Worm (Caenorhabditis elegans) whole organism, L4 larva: ENCODE results near the gene fbxa-81.

Experiments
- D1046.2 ChIP-seq: fragments of 200-800 bp; sonication (Bioruptor generic); IDR thresholded peaks from 2 replicates; pipeline ENCODE4 v1.3.6; 2022; ENCODE audit warnings: missing genetic modification characterization, missing compliant biosample characterization
- F37D6.2 ChIP-seq: sonication (generic microtip); optimal IDR thresholded peaks from 2 replicates; lab custom pipeline; 2016; ENCODE audit warnings: mild to moderate bottlenecking, missing genetic modification characterization, missing compliant biosample characterization
- F44E2.7 ChIP-seq: fragments of 200-800 bp; sonication (Bioruptor generic); IDR thresholded peaks from 2 replicates; pipeline ENCODE4 v2.1.2; 2022; ENCODE audit warnings: missing genetic modification characterization, missing compliant biosample characterization
- T20F7.1 ChIP-seq: fragments of 200-800 bp; sonication (Bioruptor generic); optimal IDR thresholded peaks from 2 replicates; lab custom pipeline; 2018; ENCODE audit warnings: mild to moderate bottlenecking, missing genetic modification characterization, missing compliant biosample characterization
- Y5F2A.4 ChIP-seq: fragments of 200-800 bp; sonication (Bioruptor generic); optimal IDR thresholded peaks from 2 replicates; lab custom pipeline; 2018; ENCODE audit warnings: mild to moderate bottlenecking, missing genetic modification characterization, missing compliant biosample characterization
- Y75B8A.6 ChIP-seq: fragments of 200-800 bp; sonication (Bioruptor generic); IDR thresholded peaks from 2 replicates; pipeline ENCODE4 v1.3.6; 2022; ENCODE audit warnings: missing genetic modification reagents, missing genetic modification characterization, missing compliant biosample characterization
- ZK546.5 ChIP-seq, 2 experiments: sonication (generic microtip); optimal IDR thresholded peaks; 2 replicates each; lab custom pipeline; 2017; ENCODE audit warnings: missing biosample characterization in 2 of 2, missing genetic modification characterization in 2 of 2
- aha-1 ChIP-seq: fragments of 150-350 bp; peaks from one replicate; lab custom pipeline; 2014; ENCODE audit warnings: missing biosample characterization, missing genetic modification characterization
- ceh-20 ChIP-seq: fragments of 200-800 bp; sonication (Bioruptor generic); IDR thresholded peaks from 2 replicates; pipeline ENCODE4 v1.3.6; 2022; ENCODE audit warnings: missing genetic modification reagents, missing genetic modification characterization, missing compliant biosample characterization
- ces-1 ChIP-seq: fragments of 150-350 bp; sonication (generic microtip); optimal IDR thresholded peaks from 4 replicates; lab custom pipeline; 2014; ENCODE audit warnings: missing biosample characterization, missing genetic modification reagents, missing genetic modification characterization
- daf-16 ChIP-seq, 3 experiments: sonication (generic microtip); optimal IDR thresholded peaks; 2 replicates each; lab custom pipeline; 2016 to 2017; ENCODE audit warnings: missing genetic modification characterization in 3 of 3, missing genetic modification reagents in 3 of 3, mild to moderate bottlenecking in 2 of 3, missing compliant biosample characterization in 2 of 3, missing biosample characterization in 1 of 3, moderate library complexity in 1 of 3
- daf-19 ChIP-seq: fragments of 200-800 bp; sonication (Bioruptor generic); conservative IDR thresholded peaks from 2 replicates; pipeline ENCODE4 v1.3.6; 2022; ENCODE audit warnings: missing genetic modification characterization, missing compliant biosample characterization
- dve-1 ChIP-seq: sonication (generic microtip); optimal IDR thresholded peaks from 2 replicates; lab custom pipeline; 2017; ENCODE audit warnings: antibody characterized with exemption, mild to moderate bottlenecking, missing genetic modification characterization, missing compliant biosample characterization; ENCODE audit not compliant: insufficient read depth
- egl-43 ChIP-seq: fragments of 200-800 bp; sonication (Bioruptor generic); IDR thresholded peaks from 2 replicates; pipeline ENCODE4 v1.3.6; 2022; ENCODE audit warnings: missing genetic modification reagents, missing genetic modification characterization, missing compliant biosample characterization
- fkh-10 ChIP-seq: fragments of 150-350 bp; optimal IDR thresholded peaks from 2 replicates; lab custom pipeline; 2014; ENCODE audit warnings: missing biosample characterization, missing genetic modification reagents, missing genetic modification characterization
- gei-8 ChIP-seq: fragments of 200-800 bp; sonication (Bioruptor generic); optimal IDR thresholded peaks from 2 replicates; lab custom pipeline; 2018; ENCODE audit warnings: mild to moderate bottlenecking, missing genetic modification characterization, missing compliant biosample characterization
- hif-1 ChIP-seq, 2 experiments: sonication (generic microtip); optimal IDR thresholded peaks; 2 replicates each; lab custom pipeline; 2016 to 2017; ENCODE audit warnings: missing compliant biosample characterization in 2 of 2, missing genetic modification characterization in 2 of 2, missing genetic modification reagents in 2 of 2, missing genotype in 2 of 2, mild to moderate bottlenecking in 1 of 2
- hlh-11 ChIP-seq: fragments of 200-800 bp; sonication (Bioruptor generic); optimal IDR thresholded peaks from 2 replicates; lab custom pipeline; 2018; ENCODE audit warnings: mild to moderate bottlenecking, missing genetic modification characterization, missing compliant biosample characterization
- hlh-30 ChIP-seq: sonication (generic microtip); optimal IDR thresholded peaks from 2 replicates; lab custom pipeline; 2017; ENCODE audit warnings: antibody characterized with exemption, mild to moderate bottlenecking, missing genetic modification characterization, missing compliant biosample characterization; ENCODE audit not compliant: insufficient read depth
- lin-1 ChIP-seq: fragments of 200-800 bp; sonication (Bioruptor generic); IDR thresholded peaks from 2 replicates; pipeline ENCODE4 v1.3.6; 2022; ENCODE audit warnings: missing genetic modification reagents, missing genetic modification characterization, missing compliant biosample characterization
- lin-15B ChIP-seq: fragments of 150-350 bp; sonication (generic microtip); optimal IDR thresholded peaks from 3 replicates; lab custom pipeline; 2014; ENCODE audit warnings: missing biosample characterization, missing genetic modification characterization
- lin-39 ChIP-seq: fragments of 150-350 bp; optimal IDR thresholded peaks from 2 replicates; lab custom pipeline; 2014; ENCODE audit warnings: missing biosample characterization, missing genetic modification reagents, missing genetic modification characterization
- lsy-2 ChIP-seq, 2 experiments: fragments of 150-350 bp in 1 of 2; sonication (generic microtip) in 1 of 2; optimal IDR thresholded peaks; 2 replicates each; lab custom pipeline; 2014 to 2017; ENCODE audit warnings: missing biosample characterization in 2 of 2, missing genetic modification characterization in 2 of 2
- mdl-1 ChIP-seq, 2 experiments: fragments of 150-350 bp in 1 of 2; sonication (generic microtip) in 1 of 2; optimal IDR thresholded peaks; 2 replicates each; lab custom pipeline; 2014 to 2017; ENCODE audit warnings: missing biosample characterization in 2 of 2, missing genetic modification characterization in 2 of 2
- mes-2 ChIP-seq: sonication (generic microtip); optimal IDR thresholded peaks from 2 replicates; lab custom pipeline; 2016; ENCODE audit warnings: missing genotype, mild to moderate bottlenecking, missing genetic modification characterization, missing compliant biosample characterization; ENCODE audit not compliant: poor library complexity, severe bottlenecking
- mxl-3 ChIP-seq: fragments of 200-800 bp; sonication (Bioruptor generic); optimal IDR thresholded peaks from 2 replicates; lab custom pipeline; 2018; ENCODE audit warnings: mild to moderate bottlenecking, missing genetic modification characterization, missing compliant biosample characterization
- nhr-10 ChIP-seq: fragments of 150-350 bp; optimal IDR thresholded peaks from 2 replicates; lab custom pipeline; 2014; ENCODE audit warnings: missing biosample characterization, missing genetic modification characterization
- nhr-102 ChIP-seq: sonication (generic microtip); optimal IDR thresholded peaks from 2 replicates; lab custom pipeline; 2016; ENCODE audit warnings: mild to moderate bottlenecking, missing genetic modification characterization, moderate library complexity, missing compliant biosample characterization
- nhr-28 ChIP-seq: fragments of 150-350 bp; optimal IDR thresholded peaks from 2 replicates; lab custom pipeline; 2014; ENCODE audit warnings: missing biosample characterization, missing genetic modification characterization
- nhr-48 ChIP-seq: sonication (generic microtip); optimal IDR thresholded peaks from 2 replicates; lab custom pipeline; 2016; ENCODE audit warnings: mild to moderate bottlenecking, missing genetic modification characterization, missing compliant biosample characterization
- nhr-6 ChIP-seq: fragments of 150-350 bp; optimal IDR thresholded peaks from 2 replicates; lab custom pipeline; 2014; ENCODE audit warnings: missing biosample characterization, missing genetic modification characterization
- nhr-77 ChIP-seq: fragments of 150-350 bp; optimal IDR thresholded peaks from 2 replicates; lab custom pipeline; 2014; ENCODE audit warnings: missing biosample characterization, missing genetic modification characterization
- pha-4 ChIP-seq, 2 experiments: fragments of 150-350 bp in 1 of 2; fragments of 200-800 bp in 1 of 2; sonication (Bioruptor generic) in 1 of 2; IDR thresholded peaks in 1 of 2; optimal IDR thresholded peaks in 1 of 2; 2 replicates each; pipeline versions ENCODE4 v1.3.6 to Lab custom; 2014 to 2022; ENCODE audit warnings: missing genetic modification characterization in 2 of 2, missing genetic modification reagents in 2 of 2, missing biosample characterization in 1 of 2, missing compliant biosample characterization in 1 of 2
- php-3 ChIP-seq: fragments of 200-800 bp; sonication (Bioruptor generic); IDR thresholded peaks from 2 replicates; pipeline ENCODE4 v1.3.6; 2022; ENCODE audit warnings: missing genetic modification reagents, missing genetic modification characterization, missing compliant biosample characterization
- saeg-2 ChIP-seq: fragments of 200-800 bp; sonication (Bioruptor generic); IDR thresholded peaks from 2 replicates; pipeline ENCODE4 v1.3.6; 2022; ENCODE audit warnings: missing genetic modification reagents, missing genetic modification characterization, missing compliant biosample characterization
- set-16 ChIP-seq: fragments of 200-800 bp; sonication (Bioruptor generic); IDR thresholded peaks from 2 replicates; pipeline ENCODE4 v1.3.6; 2022; ENCODE audit warnings: missing genetic modification reagents, missing genetic modification characterization, missing compliant biosample characterization
- snpc-1.2 ChIP-seq: fragments of 200-800 bp; sonication (Bioruptor generic); IDR thresholded peaks from 2 replicates; pipeline ENCODE4 v1.3.6; 2022; ENCODE audit warnings: missing genetic modification reagents, missing genetic modification characterization, missing compliant biosample characterization
- snpc-4 ChIP-seq: fragments of 150-350 bp; optimal IDR thresholded peaks from 2 replicates; lab custom pipeline; 2014; ENCODE audit warnings: missing biosample characterization, missing genetic modification characterization
- tag-97 ChIP-seq: fragments of 200-800 bp; sonication (Bioruptor generic); IDR thresholded peaks from 2 replicates; pipeline ENCODE4 v1.3.6; 2022; ENCODE audit warnings: missing genetic modification characterization, missing compliant biosample characterization
- tra-1 ChIP-seq: fragments of 200-800 bp; sonication (Bioruptor generic); IDR thresholded peaks from 2 replicates; pipeline ENCODE4 v1.3.6; 2022; ENCODE audit warnings: missing genetic modification reagents, missing genetic modification characterization, missing compliant biosample characterization
- unc-62 ChIP-seq, 3 experiments: fragments of 150-350 bp in 1 of 3; sonication (generic microtip); optimal IDR thresholded peaks in 2 of 3; peaks in 1 of 3; 1 replicate in 1 of 3; 2 replicates in 2 of 3; lab custom pipeline; 2014 to 2017; ENCODE audit warnings: missing biosample characterization in 3 of 3, missing genetic modification characterization in 3 of 3, missing genetic modification reagents in 3 of 3, missing genotype in 1 of 3
- vab-7 ChIP-seq: fragments of 200-800 bp; sonication (Bioruptor generic); IDR thresholded peaks from 2 replicates; pipeline ENCODE4 v1.3.6; 2022; ENCODE audit warnings: missing genetic modification reagents, missing genetic modification characterization, missing compliant biosample characterization
- zfp-2 ChIP-seq: sonication (generic microtip); optimal IDR thresholded peaks from 2 replicates; lab custom pipeline; 2016; ENCODE audit warnings: mild to moderate bottlenecking, missing genetic modification characterization, missing compliant biosample characterization
- zip-2 ChIP-seq: fragments of 150-350 bp; optimal IDR thresholded peaks from 2 replicates; lab custom pipeline; 2014; ENCODE audit warnings: missing biosample characterization, missing genetic modification characterization
- ztf-11 ChIP-seq: fragments of 150-350 bp; optimal IDR thresholded peaks from 2 replicates; lab custom pipeline; 2014; ENCODE audit warnings: missing biosample characterization, missing genetic modification characterization
- ztf-7 ChIP-seq: fragments of 150-350 bp; optimal IDR thresholded peaks from 2 replicates; lab custom pipeline; 2014; ENCODE audit warnings: missing biosample characterization, missing genetic modification characterization

The fbxa-81 gene

ce11 chrX:14502116-14502587, 39.7 kb downstream of the fbxa-81 start (continued):
- TF ChIP-seq ztf-11 (no peak), nhr-6 (tag; lab: Kevin White, UChicago) (no peak), saeg-2 (peak; percentile 84; the same call in 1 of the 2 replicates)

- TF ChIP-seq saeg-2 (peak; percentile 88), T20F7.1 (GFP tag; lab: Kevin White, UChicago) (peak; percentile 54), Y75B8A.6 (GFP tag; lab: Robert Waterston, UW) (peak; percentile 51; the same call in 1 of the 2 replicates), nhr-28 (tag; lab: Kevin White, UChicago) (peak; percentile 65), hlh-30 (tag; lab: Kevin White, UChicago) (peak; percentile 24), tra-1 (GFP tag; lab: Robert Waterston, UW) (peak; percentile 99), nhr-10 (tag; lab: Kevin White, UChicago) (no peak), php-3 (GFP tag; lab: Robert Waterston, UW) (peak; percentile 99), gei-8 (peak; percentile 94), zfp-2 (tag; lab: Kevin White, UChicago) (no peak), mxl-3 (GFP tag; lab: Kevin White, UChicago) (no peak), snpc-1.2 (GFP tag; lab: Robert Waterston, UW) (no peak), snpc-4 (tag; lab: Kevin White, UChicago) (no peak), lsy-2 (tag; optimal IDR thresholded peaks at IDR 0.05; lab: Kevin White, UChicago) (peak in 1 of 2 experiments; percentile 5), Y5F2A.4 (GFP tag; lab: Kevin White, UChicago) (no peak), lin-1 (GFP tag; lab: Robert Waterston, UW) (peak; percentile 86), hlh-11 (tag; lab: Kevin White, UChicago) (peak; percentile 94), ZK546.5 (tag; optimal IDR thresholded peaks at IDR 0.05; lab: Kevin White, UChicago) (no peak), pha-4 (GFP tag; IDR thresholded peaks at IDR 0.05; lab: Robert Waterston, UW) (peak; percentile 72), pha-4 (tag; optimal IDR thresholded peaks at IDR 0.05; lab: Kevin White, UChicago) (no peak), ces-1 (GFP tag; lab: Kevin White, UChicago) (no peak), nhr-48 (tag; lab: Kevin White, UChicago) (peak; percentile 91), nhr-102 (tag; lab: Kevin White, UChicago) (peak; percentile 94), ceh-20 (0 out of 2 replicates have a peak, but pooled peaks have one; percentile 9), tag-97 (GFP tag; lab: Robert Waterston, UW) (no peak), F37D6.2 (no peak), egl-43 (GFP tag; lab: Robert Waterston, UW) (no peak), zip-2 (tag; lab: Kevin White, UChicago) (no peak), ztf-7 (tag; lab: Kevin White, UChicago) (peak; percentile 2), D1046.2 (GFP tag; lab: Robert Waterston, UW) (no peak), F44E2.7 (GFP tag; lab: Robert Waterston, UW) (no peak), unc-62 (GFP tag; optimal IDR thresholded peaks at IDR 0.05 in 1 of 2; lab: Kevin White, UChicago) (peak; percentile 38 to 47), unc-62 (tag; optimal IDR thresholded peaks at IDR 0.05; lab: Kevin White, UChicago) (no peak), daf-19 (no peak), nhr-77 (tag; lab: Kevin White, UChicago) (peak; percentile 79), aha-1 (tag; lab: Kevin White, UChicago) (peak; percentile 78), lin-15B (tag; lab: Kevin White, UChicago) (no peak), mdl-1 (tag; optimal IDR thresholded peaks at IDR 0.05; lab: Kevin White, UChicago) (peak in 1 of 2 experiments; percentile 62), set-16 (GFP tag; lab: Robert Waterston, UW) (no peak), mes-2 (tag; lab: Kevin White, UChicago) (no peak), lin-39 (tag; lab: Kevin White, UChicago) (no peak), dve-1 (tag; lab: Kevin White, UChicago) (peak; percentile 95), hif-1 (tag; optimal IDR thresholded peaks at IDR 0.05; lab: Kevin White, UChicago) (peak in 1 of 2 experiments; percentile 24), vab-7 (GFP tag; lab: Robert Waterston, UW) (no peak), daf-16 (GFP tag; optimal IDR thresholded peaks at IDR 0.05; lab: Kevin White, UChicago) (peak in 1 of 2 experiments; percentile 93), daf-16 (tag; optimal IDR thresholded peaks at IDR 0.05; lab: Kevin White, UChicago) (peak; percentile 65), fkh-10 (GFP tag; lab: Kevin White, UChicago) (no peak)
Measured at ce11 chrX:14500422-14501058, 41.4 kb downstream of the fbxa-81 start.
